Fruit fly (Drosophila melanogaster): ENCODE data around the gene Axs.
A peak's percentile ranks its signal among the peaks of the same experiment; 100 is the strongest.

Gene Axs

DNA sequence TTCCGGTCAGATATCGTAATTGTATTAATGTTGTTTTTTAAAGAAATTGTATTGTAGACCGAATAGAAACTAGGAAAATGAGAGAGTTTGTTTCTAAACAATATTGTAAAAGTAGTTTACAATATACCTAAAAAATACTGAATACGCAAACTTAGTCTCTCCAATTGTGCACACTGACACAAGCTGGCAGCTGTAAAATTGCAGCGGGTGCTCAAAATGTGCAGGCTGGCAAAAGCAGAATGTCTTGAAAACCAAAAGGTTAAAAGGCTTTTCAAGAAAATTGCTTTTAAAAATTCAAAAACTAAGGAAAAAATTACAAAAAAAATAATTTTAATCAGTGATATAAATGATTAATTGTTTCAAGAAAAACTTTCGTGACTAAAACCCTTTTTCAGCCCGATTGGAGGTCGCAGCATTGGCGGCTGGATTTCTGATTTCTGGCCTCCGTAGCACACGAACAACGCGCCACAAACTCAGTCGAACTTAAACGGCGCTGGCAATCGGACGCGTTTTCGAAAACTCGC, 12.0 kb upstream of the Axs start, which contains the start of gene CG4678 (continued):
- no peak for TF ChIP-seq CG11695 (GFP tag; IDR thresholded peaks at IDR 0.05)
- TF ChIP-seq chn (GFP tag; optimal IDR thresholded peaks at IDR 0.05) = no peak
- no peak for TF ChIP-seq odd (GFP tag; optimal IDR thresholded peaks at IDR 0.05)
- peak; percentile 29 for TF ChIP-seq Jarid2 (GFP tag; optimal IDR thresholded peaks at IDR 0.05)
- no peak for TF ChIP-seq CG10959 (GFP tag; IDR thresholded peaks at IDR 0.05)
- TF ChIP-seq CG14860 (GFP tag; IDR thresholded peaks at IDR 0.05; ENCODE audit: partially characterized antibody) = no peak
- TF ChIP-seq prd (optimal IDR thresholded peaks at IDR 0.05) = no peak
- TF ChIP-seq prd (GFP tag; IDR thresholded peaks at IDR 0.05) = no peak
- TF ChIP-seq stc (GFP tag; IDR thresholded peaks at IDR 0.05) = no peak
- TF ChIP-seq CG2129 (GFP tag; IDR thresholded peaks at IDR 0.05; ENCODE audit: partially characterized antibody) = no peak
- no peak for TF ChIP-seq D19B (GFP tag; optimal IDR thresholded peaks at IDR 0.05)
- peak; percentile 8 for TF ChIP-seq CG17359 (tag; optimal IDR thresholded peaks at IDR 0.05)
- no peak for TF ChIP-seq Bteb2 (GFP tag; optimal IDR thresholded peaks at IDR 0.05)
- TF ChIP-seq Deaf1 (tag; optimal IDR thresholded peaks at IDR 0.05) = no peak
- TF ChIP-seq unc-4 (GFP tag; IDR thresholded peaks at IDR 0.05; ENCODE audit: partially characterized antibody) = no peak
- TF ChIP-seq nmo (GFP tag; optimal IDR thresholded peaks at IDR 0.05) = peak; percentile 20
- TF ChIP-seq CG9876 (GFP tag; optimal IDR thresholded peaks at IDR 0.05) = no peak
- TF ChIP-seq CG6791 (GFP tag; IDR thresholded peaks at IDR 0.05; ENCODE audit: partially characterized antibody) = no peak
- TF ChIP-seq HmgZ (tag; optimal IDR thresholded peaks at IDR 0.05) = peak; percentile 20
- TF ChIP-seq sqz (GFP tag; optimal IDR thresholded peaks at IDR 0.05) = no peak
- TF ChIP-seq oc (tag; optimal IDR thresholded peaks at IDR 0.05) = no peak
- TF ChIP-seq CTCF (GFP tag; optimal IDR thresholded peaks at IDR 0.05) = peak; percentile 56
- peak; percentile 1 for TF ChIP-seq mam (GFP tag; optimal IDR thresholded peaks at IDR 0.05)
- no peak for TF ChIP-seq bbx (GFP tag; IDR thresholded peaks at IDR 0.05; ENCODE audit: partially characterized antibody)
- TF ChIP-seq CG9797 (GFP tag; optimal IDR thresholded peaks at IDR 0.05) = peak; percentile 22
- no peak for TF ChIP-seq ttk (GFP tag; IDR thresholded peaks at IDR 0.05)
- peak; percentile 81 for TF ChIP-seq Med (GFP tag)

DNA sequence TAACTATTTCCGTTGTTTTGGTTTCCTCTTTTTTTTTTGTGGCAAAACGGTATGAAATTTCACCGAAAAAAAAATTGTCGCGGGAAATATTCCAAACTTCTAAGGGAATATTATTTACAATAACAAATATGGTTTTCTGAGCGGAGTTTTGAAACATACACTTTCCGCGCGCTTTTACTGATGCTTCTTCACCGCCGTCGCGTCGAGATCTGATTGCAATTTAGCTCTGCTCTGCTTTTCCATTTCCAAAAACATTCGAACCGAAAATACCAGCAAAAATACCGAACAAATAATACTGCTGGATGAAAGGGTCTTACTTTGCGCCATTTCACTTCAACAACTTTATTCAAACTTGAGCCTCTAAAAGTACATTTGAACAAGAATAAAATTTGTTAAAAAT, 11.3 kb upstream of the Axs start, which contains the start of gene Septin4:
Gene Septin4, minus strand, starts transcription at position 215 of the 400 bp plus-strand sequence.
- no peak for TF ChIP-seq CG18262 (tag; optimal IDR thresholded peaks at IDR 0.05)
- TF ChIP-seq Hsf (GFP tag; optimal IDR thresholded peaks at IDR 0.05) = no peak
- peak; percentile 16 for TF ChIP-seq CG12659 (GFP tag; optimal IDR thresholded peaks at IDR 0.05)
- peak; percentile 28; the same call in 1 of the 3 replicates for TF ChIP-seq ci (GFP tag; IDR thresholded peaks at IDR 0.05)
- no peak for TF ChIP-seq peb (GFP tag; IDR thresholded peaks at IDR 0.05)
- TF ChIP-seq sob (GFP tag; IDR thresholded peaks at IDR 0.05) = no peak
- no peak for TF ChIP-seq Sox100B (GFP tag; optimal IDR thresholded peaks at IDR 0.05)
- no peak for TF ChIP-seq dysf (GFP tag; IDR thresholded peaks at IDR 0.05)
- no peak for TF ChIP-seq CG30403 (GFP tag; optimal IDR thresholded peaks at IDR 0.05)
- no peak for TF ChIP-seq CG10267 (tag; optimal IDR thresholded peaks at IDR 0.05)
- TF ChIP-seq Adf1 (GFP tag; IDR thresholded peaks at IDR 0.05) = peak; percentile 20; the same call in 1 of the 2 replicates
- TF ChIP-seq CG32767 (GFP tag; IDR thresholded peaks at IDR 0.05) = no peak
- TF ChIP-seq onecut (GFP tag; IDR thresholded peaks at IDR 0.05) = no peak
- TF ChIP-seq Nf-YC (tag; optimal IDR thresholded peaks at IDR 0.05) = no peak
- no peak for TF ChIP-seq D19B (GFP tag; optimal IDR thresholded peaks at IDR 0.05)
- no peak for TF ChIP-seq Ssrp (tag; optimal IDR thresholded peaks at IDR 0.05)
- no peak for TF ChIP-seq MESR4 (GFP tag; optimal IDR thresholded peaks at IDR 0.05)
- TF ChIP-seq nau (GFP tag; optimal IDR thresholded peaks at IDR 0.05) = no peak
- no peak for TF ChIP-seq kay (GFP tag; optimal IDR thresholded peaks at IDR 0.05)
- peak; percentile 14 for TF ChIP-seq stwl (tag; optimal IDR thresholded peaks at IDR 0.05)
- TF ChIP-seq Hr3 (GFP tag; optimal IDR thresholded peaks at IDR 0.05) = no peak
- no peak for TF ChIP-seq Ptx1 (GFP tag; IDR thresholded peaks at IDR 0.05)
- no peak for TF ChIP-seq CG3163 (GFP tag; optimal IDR thresholded peaks at IDR 0.05)
- no peak for TF ChIP-seq Dbx (GFP tag; IDR thresholded peaks at IDR 0.05)
- no peak for TF ChIP-seq CG8089 (GFP tag; optimal IDR thresholded peaks at IDR 0.05)
- no peak for TF ChIP-seq CG12155 (GFP tag; optimal IDR thresholded peaks at IDR 0.05)
- no peak for TF ChIP-seq Deaf1 (tag; optimal IDR thresholded peaks at IDR 0.05)
- no peak for TF ChIP-seq Neu2 (GFP tag; optimal IDR thresholded peaks at IDR 0.05; ENCODE audit: borderline replicate concordance)

Measured in whole organism, embryonic.